Fruit fly (Drosophila melanogaster) whole organism, prepupa: ENCODE measurements around the gene Naxe.
A peak's percentile ranks its signal among the peaks of the same experiment; 100 is the strongest.

Source experiments
- Blimp-1 ChIP-seq: fragments of 200-800 bp; sonication (Bioruptor generic); optimal IDR thresholded peaks from 3 replicates; lab custom pipeline; 2017; ENCODE audit warnings: missing biosample characterization, missing genetic modification characterization, mild to moderate bottlenecking, moderate library complexity, missing genetic modification reagents
- CG10631 ChIP-seq: fragments of 200-800 bp; sonication (Bioruptor generic); optimal IDR thresholded peaks from 2 replicates; lab custom pipeline; 2016; ENCODE audit warnings: missing biosample characterization, missing genetic modification characterization
- CG10669 ChIP-seq: fragments of 200-800 bp; sonication (Bioruptor generic); optimal IDR thresholded peaks from 3 replicates; lab custom pipeline; 2018; ENCODE audit warnings: missing biosample characterization, mild to moderate bottlenecking, missing genetic modification characterization, moderate library complexity
- CG11294 ChIP-seq: fragments of 200-800 bp; sonication (Bioruptor generic); IDR thresholded peaks from 2 replicates; pipeline ENCODE4 v1.3.6; 2022; ENCODE audit warnings: missing biosample characterization, missing genetic modification characterization
- CG11762 ChIP-seq: fragments of 200-800 bp; sonication (Bioruptor generic); optimal IDR thresholded peaks from 3 replicates; lab custom pipeline; 2016; ENCODE audit warnings: missing biosample characterization, missing genetic modification characterization; ENCODE audit not compliant: insufficient read depth
- CG15336 ChIP-seq: fragments of 200-800 bp; sonication (Bioruptor generic); IDR thresholded peaks from 2 replicates; pipeline ENCODE4 v1.3.6; 2022; ENCODE audit warnings: missing biosample characterization, missing genetic modification characterization
- CG1621 ChIP-seq: fragments of 200-800 bp; sonication (Bioruptor generic); optimal IDR thresholded peaks from 3 replicates; lab custom pipeline; 2018; ENCODE audit warnings: missing biosample characterization, mild to moderate bottlenecking, missing genetic modification characterization
- CG16779 ChIP-seq: fragments of 200-800 bp; sonication (Bioruptor generic); optimal IDR thresholded peaks from 3 replicates; lab custom pipeline; 2017; ENCODE audit warnings: missing biosample characterization, mild to moderate bottlenecking, missing genetic modification characterization
- CG3032 ChIP-seq: fragments of 200-800 bp; optimal IDR thresholded peaks from 2 replicates; lab custom pipeline; 2019; ENCODE audit warnings: missing biosample characterization, mild to moderate bottlenecking, missing genetic modification characterization, moderate library complexity
- CG31627 ChIP-seq: fragments of 200-800 bp; sonication (Bioruptor generic); optimal IDR thresholded peaks from 3 replicates; lab custom pipeline; 2016; ENCODE audit warnings: missing biosample characterization, missing genetic modification characterization
- CG32006 ChIP-seq: fragments of 200-800 bp; sonication (Bioruptor generic); optimal IDR thresholded peaks from 3 replicates; lab custom pipeline; 2017; ENCODE audit warnings: missing biosample characterization, mild to moderate bottlenecking, missing genetic modification characterization
- CG3919 ChIP-seq: fragments of 200-800 bp; sonication (Bioruptor generic); optimal IDR thresholded peaks from 3 replicates; lab custom pipeline; 2016; ENCODE audit warnings: missing biosample characterization, missing genetic modification characterization
- CG4318 ChIP-seq: fragments of 200-800 bp; sonication (Bioruptor generic); optimal IDR thresholded peaks from 3 replicates; lab custom pipeline; 2017; ENCODE audit warnings: missing biosample characterization, mild to moderate bottlenecking, missing genetic modification characterization
- CG6163 ChIP-seq: fragments of 200-800 bp; sonication (Bioruptor generic); IDR thresholded peaks from 3 replicates; pipeline ENCODE4 v1.3.6; 2022; ENCODE audit warnings: missing biosample characterization, missing genetic modification characterization
- CG6854 ChIP-seq: fragments of 200-800 bp; sonication (Bioruptor generic); optimal IDR thresholded peaks from 2 replicates; lab custom pipeline; 2017; ENCODE audit warnings: missing biosample characterization, mild to moderate bottlenecking, missing genetic modification characterization
- CG8119 ChIP-seq: fragments of 200-800 bp; sonication (Bioruptor generic); IDR thresholded peaks from 3 replicates; pipeline ENCODE4 v1.3.6; 2022; ENCODE audit warnings: missing biosample characterization, missing genetic modification characterization
- CG8319 ChIP-seq: fragments of 200-800 bp; sonication (Bioruptor generic); optimal IDR thresholded peaks from 3 replicates; lab custom pipeline; 2016; ENCODE audit warnings: missing biosample characterization, missing genetic modification characterization
- CG8632 ChIP-seq: fragments of 200-800 bp; sonication (Bioruptor generic); optimal IDR thresholded peaks from 3 replicates; lab custom pipeline; 2016; ENCODE audit warnings: missing biosample characterization, missing genetic modification characterization
- CG9139 ChIP-seq: fragments of 200-800 bp; sonication (Bioruptor generic); optimal IDR thresholded peaks from 3 replicates; lab custom pipeline; 2017; ENCODE audit warnings: missing biosample characterization, mild to moderate bottlenecking, missing genetic modification characterization
- Eip75B ChIP-seq: fragments of 200-800 bp; sonication (Bioruptor generic); optimal IDR thresholded peaks from 3 replicates; lab custom pipeline; 2016; ENCODE audit warnings: missing biosample characterization, missing genetic modification characterization
- Eip78C ChIP-seq: fragments of 200-800 bp; sonication (Bioruptor generic); peaks from one replicate; lab custom pipeline; 2016; ENCODE audit warnings: missing biosample characterization, missing genetic modification characterization
- Eip93F ChIP-seq: fragments of 200-800 bp; sonication (Bioruptor generic); optimal IDR thresholded peaks from 2 replicates; lab custom pipeline; 2016; ENCODE audit warnings: missing biosample characterization, mild to moderate bottlenecking, missing genetic modification characterization
- Ets21C ChIP-seq: fragments of 200-800 bp; sonication (Bioruptor generic); optimal IDR thresholded peaks from 3 replicates; lab custom pipeline; 2016; ENCODE audit warnings: missing biosample characterization, missing genetic modification characterization
- Ets96B ChIP-seq: fragments of 200-800 bp; optimal IDR thresholded peaks from 2 replicates; lab custom pipeline; 2019; ENCODE audit warnings: missing biosample characterization, mild to moderate bottlenecking, missing genetic modification characterization, moderate library complexity
- Gug ChIP-seq: fragments of 200-800 bp; sonication (Bioruptor generic); IDR thresholded peaks from 2 replicates; pipeline ENCODE4 v1.3.6; 2022; ENCODE audit warnings: missing biosample characterization, missing genetic modification characterization
- Hr39 ChIP-seq: fragments of 200-800 bp; sonication (Bioruptor generic); optimal IDR thresholded peaks from 2 replicates; lab custom pipeline; 2016; ENCODE audit warnings: missing biosample characterization, missing genetic modification characterization
- Lpt ChIP-seq: fragments of 200-800 bp; sonication (Bioruptor generic); optimal IDR thresholded peaks from 3 replicates; lab custom pipeline; 2016; ENCODE audit warnings: missing biosample characterization, missing genetic modification characterization
- Met ChIP-seq: fragments of 200-800 bp; sonication (Bioruptor generic); optimal IDR thresholded peaks from 3 replicates; lab custom pipeline; 2016; ENCODE audit warnings: missing biosample characterization, missing genetic modification characterization
- OdsH ChIP-seq: fragments of 200-800 bp; sonication (Bioruptor generic); optimal IDR thresholded peaks from 3 replicates; lab custom pipeline; 2016; ENCODE audit warnings: missing biosample characterization, missing genetic modification characterization
- Smox ChIP-seq: fragments of 200-800 bp; sonication (Bioruptor generic); optimal IDR thresholded peaks from 3 replicates; lab custom pipeline; 2016; ENCODE audit warnings: missing biosample characterization, missing genetic modification characterization
- Sox102F ChIP-seq: fragments of 200-800 bp; sonication (Bioruptor generic); optimal IDR thresholded peaks from 2 replicates; lab custom pipeline; 2016; ENCODE audit warnings: missing biosample characterization, mild to moderate bottlenecking, missing genetic modification characterization
- Sox14 ChIP-seq: fragments of 200-800 bp; sonication (Bioruptor generic); optimal IDR thresholded peaks from 3 replicates; lab custom pipeline; 2016; ENCODE audit warnings: missing biosample characterization, missing genetic modification characterization
- Sox15 ChIP-seq: fragments of 200-800 bp; sonication (Bioruptor generic); optimal IDR thresholded peaks from 3 replicates; lab custom pipeline; 2016; ENCODE audit warnings: missing biosample characterization, missing genetic modification characterization
- achi ChIP-seq: fragments of 200-800 bp; sonication (Bioruptor generic); optimal IDR thresholded peaks from 3 replicates; lab custom pipeline; 2016; ENCODE audit warnings: missing biosample characterization, missing genetic modification characterization
- acj6 ChIP-seq: fragments of 200-800 bp; sonication (Bioruptor generic); optimal IDR thresholded peaks from 3 replicates; lab custom pipeline; 2016; ENCODE audit warnings: missing biosample characterization, missing genetic modification characterization
- cyc ChIP-seq: fragments of 200-800 bp; sonication (Bioruptor generic); optimal IDR thresholded peaks from 3 replicates; lab custom pipeline; 2016; ENCODE audit warnings: missing biosample characterization, missing genetic modification characterization
- dsx ChIP-seq: fragments of 200-800 bp; optimal IDR thresholded peaks from 3 replicates; lab custom pipeline; 2019; ENCODE audit warnings: missing biosample characterization, mild to moderate bottlenecking, missing genetic modification characterization, moderate library complexity; ENCODE audit not compliant: poor library complexity, severe bottlenecking
- eg ChIP-seq: fragments of 200-800 bp; sonication (Bioruptor generic); IDR thresholded peaks from 3 replicates; pipeline ENCODE4 v1.3.6; 2022; ENCODE audit warnings: missing biosample characterization, missing genetic modification characterization
- fd59A ChIP-seq: fragments of 200-800 bp; sonication (Bioruptor generic); optimal IDR thresholded peaks from 2 replicates; lab custom pipeline; 2017; ENCODE audit warnings: missing biosample characterization, mild to moderate bottlenecking, missing genetic modification characterization, missing genetic modification reagents
- fd85E ChIP-seq: fragments of 200-800 bp; sonication (Bioruptor generic); optimal IDR thresholded peaks from 3 replicates; lab custom pipeline; 2016; ENCODE audit warnings: missing biosample characterization, missing genetic modification characterization
- fkh ChIP-seq: fragments of 200-800 bp; sonication (Bioruptor generic); optimal IDR thresholded peaks from 3 replicates; lab custom pipeline; 2017; ENCODE audit warnings: missing biosample characterization, mild to moderate bottlenecking, missing genetic modification characterization, moderate library complexity
- net ChIP-seq: fragments of 200-800 bp; sonication (Bioruptor generic); optimal IDR thresholded peaks from 3 replicates; lab custom pipeline; 2016; ENCODE audit warnings: missing biosample characterization, missing genetic modification characterization
- salr ChIP-seq, 2 experiments: fragments of 200-800 bp; sonication (Bioruptor generic); optimal IDR thresholded peaks; 3 replicates each; lab custom pipeline; 2016 to 2018; ENCODE audit warnings: missing biosample characterization in 2 of 2, missing genetic modification characterization in 2 of 2, mild to moderate bottlenecking in 1 of 2
- spab ChIP-seq: fragments of 200-800 bp; sonication (Bioruptor generic); optimal IDR thresholded peaks from 2 replicates; lab custom pipeline; 2017; ENCODE audit warnings: missing biosample characterization, mild to moderate bottlenecking, missing genetic modification characterization, missing genetic modification reagents
- ss ChIP-seq, 2 experiments: fragments of 200-800 bp; sonication (Bioruptor generic); optimal IDR thresholded peaks; 2 replicates in 1 of 2; 3 replicates in 1 of 2; lab custom pipeline; 2017 to 2018; ENCODE audit warnings: mild to moderate bottlenecking in 2 of 2, missing biosample characterization in 2 of 2, missing genetic modification characterization in 2 of 2, moderate library complexity in 1 of 2
- svp ChIP-seq: fragments of 200-800 bp; sonication (Bioruptor generic); peaks from one replicate; lab custom pipeline; 2016; ENCODE audit warnings: missing biosample characterization, missing genetic modification characterization
- topi ChIP-seq: fragments of 200-800 bp; sonication (Bioruptor generic); optimal IDR thresholded peaks from 3 replicates; lab custom pipeline; 2016; ENCODE audit warnings: missing biosample characterization, missing genetic modification characterization

The Naxe gene

DNA sequence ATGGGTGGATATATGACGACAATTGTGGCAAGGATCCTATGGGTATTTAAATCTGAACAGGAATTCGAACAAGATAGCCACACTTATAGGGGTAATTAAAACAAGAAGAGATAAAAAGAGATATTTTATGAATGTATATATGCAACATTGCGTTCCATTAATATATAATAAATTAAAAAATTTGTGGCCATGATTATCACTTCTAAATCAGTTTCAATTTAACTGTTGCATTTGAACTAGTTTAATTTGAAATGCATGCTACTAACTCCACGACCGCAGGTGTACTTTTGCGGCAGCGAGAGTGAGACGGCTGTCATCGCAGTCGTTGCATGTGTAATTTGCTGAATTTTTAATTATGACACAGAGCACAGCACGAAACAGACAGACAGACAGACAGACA, 41.2 kb upstream of the Naxe start (continued):
- no peak for TF ChIP-seq ss (GFP tag; optimal IDR thresholded peaks at IDR 0.05; lab: Kevin White, UChicago)
- TF ChIP-seq spab (GFP tag; lab: Kevin White, UChicago) = no peak
- TF ChIP-seq fd85E (GFP tag; lab: Kevin White, UChicago) = no peak
- no peak for TF ChIP-seq topi (GFP tag; lab: Kevin White, UChicago)
- TF ChIP-seq CG8632 (GFP tag; lab: Kevin White, UChicago) = no peak
- TF ChIP-seq CG8119 = peak; percentile 40; the same call in 2 of the 3 replicates
- peak; percentile 0 for TF ChIP-seq Lpt (GFP tag; lab: Kevin White, UChicago)
- TF ChIP-seq Blimp-1 (GFP tag; lab: Kevin White, UChicago) = no peak
- no peak for TF ChIP-seq net (GFP tag; lab: Kevin White, UChicago)
- TF ChIP-seq CG6854 = no peak
- no peak for TF ChIP-seq CG8319 (GFP tag; lab: Kevin White, UChicago)
- no peak for TF ChIP-seq CG9139
- no peak for TF ChIP-seq CG3032 (tag; lab: Kevin White, UChicago)
- TF ChIP-seq Eip75B = no peak
- TF ChIP-seq CG31627 (GFP tag; lab: Kevin White, UChicago) = no peak
- TF ChIP-seq CG32006 (GFP tag; lab: Kevin White, UChicago) = peak; percentile 71
- TF ChIP-seq cyc (GFP tag; lab: Kevin White, UChicago) = no peak
- no peak for TF ChIP-seq fd59A (GFP tag; lab: Kevin White, UChicago)
- no peak for TF ChIP-seq dsx (GFP tag; lab: Kevin White, UChicago)
- no peak for TF ChIP-seq achi (GFP tag; lab: Kevin White, UChicago)
- TF ChIP-seq eg (GFP tag; lab: Robert Waterston, UW) = peak; percentile 58
- no peak for TF ChIP-seq Hr39 (GFP tag; lab: Kevin White, UChicago)
- TF ChIP-seq acj6 (GFP tag; lab: Kevin White, UChicago) = no peak
- no peak for TF ChIP-seq Eip93F (GFP tag; lab: Kevin White, UChicago)
- TF ChIP-seq fkh = no peak
- TF ChIP-seq OdsH (GFP tag; lab: Kevin White, UChicago) = peak; percentile 10
- TF ChIP-seq svp (GFP tag; lab: Kevin White, UChicago) = no peak
- TF ChIP-seq Gug (GFP tag; lab: Robert Waterston, UW) = peak; percentile 39; the same call in 1 of the 2 replicates
- TF ChIP-seq Sox102F = no peak
- TF ChIP-seq Sox15 = no peak
- TF ChIP-seq Eip78C (GFP tag; lab: Kevin White, UChicago) = peak; percentile 56
- TF ChIP-seq CG4318 (GFP tag; lab: Kevin White, UChicago) = peak; percentile 6
- TF ChIP-seq CG3919 (GFP tag; lab: Kevin White, UChicago) = no peak
- TF ChIP-seq Ets21C (GFP tag; lab: Kevin White, UChicago) = no peak
- TF ChIP-seq CG15336 (GFP tag; lab: Robert Waterston, UW) = peak; percentile 67
- TF ChIP-seq Ets96B = no peak
- no peak for TF ChIP-seq CG1621
- TF ChIP-seq CG11762 = no peak
- no peak for TF ChIP-seq Met (GFP tag; lab: Kevin White, UChicago)

DNA sequence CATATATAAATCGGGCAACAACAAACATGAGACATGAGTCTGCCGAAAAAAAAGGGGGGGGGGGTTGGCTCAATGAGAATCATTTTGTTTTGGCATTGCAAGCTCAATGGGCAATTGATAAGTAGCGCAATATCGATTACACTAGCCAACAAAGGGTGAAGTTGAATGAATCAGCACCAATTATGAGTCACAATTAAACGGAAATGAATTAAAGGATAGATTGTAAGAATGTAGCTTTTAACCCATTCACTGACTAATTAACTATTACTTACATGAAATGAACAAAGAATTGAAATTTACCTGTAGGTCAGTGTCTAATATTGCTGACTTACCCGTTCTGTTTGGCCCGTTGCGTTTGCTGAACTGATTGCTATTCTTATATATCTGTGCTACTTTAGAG, 39.7 kb upstream of the Naxe start:
- TF ChIP-seq salr (GFP tag; optimal IDR thresholded peaks at IDR 0.05; lab: Kevin White, UChicago) = no peak
- TF ChIP-seq CG8119 = peak; percentile 41; the same call in 2 of the 3 replicates
- TF ChIP-seq fd85E (GFP tag; lab: Kevin White, UChicago) = no peak
- TF ChIP-seq Sox102F = peak; percentile 1
- TF ChIP-seq CG15336 (GFP tag; lab: Robert Waterston, UW) = peak; percentile 74
- peak; percentile 26 for TF ChIP-seq Smox (GFP tag; lab: Kevin White, UChicago)
- TF ChIP-seq fd59A (GFP tag; lab: Kevin White, UChicago) = no peak
- peak; percentile 27 for TF ChIP-seq topi (GFP tag; lab: Kevin White, UChicago)
- peak; percentile 14 for TF ChIP-seq CG10631
- peak; percentile 34; the same call in 1 of the 2 replicates for TF ChIP-seq CG11294
- peak; percentile 83 for TF ChIP-seq Eip78C (GFP tag; lab: Kevin White, UChicago)
- peak; percentile 31 for TF ChIP-seq CG32006 (GFP tag; lab: Kevin White, UChicago)
- TF ChIP-seq Ets96B = peak; percentile 13
- TF ChIP-seq CG3032 (tag; lab: Kevin White, UChicago) = no peak
- TF ChIP-seq net (GFP tag; lab: Kevin White, UChicago) = peak; percentile 6
- TF ChIP-seq OdsH (GFP tag; lab: Kevin White, UChicago) = peak; percentile 41
- no peak for TF ChIP-seq CG10669
- TF ChIP-seq Sox14 (GFP tag; lab: Kevin White, UChicago) = peak; percentile 11
- TF ChIP-seq Gug (GFP tag; lab: Robert Waterston, UW) = peak; percentile 53
- TF ChIP-seq achi (GFP tag; lab: Kevin White, UChicago) = peak; percentile 26
- peak; percentile 73 for TF ChIP-seq svp (GFP tag; lab: Kevin White, UChicago)
- TF ChIP-seq CG3919 (GFP tag; lab: Kevin White, UChicago) = peak; percentile 27
- peak; percentile 9 for TF ChIP-seq cyc (GFP tag; lab: Kevin White, UChicago)
- peak; percentile 54; the same call in 2 of the 3 replicates for TF ChIP-seq CG6163
- TF ChIP-seq CG31627 (GFP tag; lab: Kevin White, UChicago) = peak; percentile 7
- peak; percentile 76 for TF ChIP-seq eg (GFP tag; lab: Robert Waterston, UW)
- peak; percentile 1 for TF ChIP-seq acj6 (GFP tag; lab: Kevin White, UChicago)
- TF ChIP-seq CG8632 (GFP tag; lab: Kevin White, UChicago) = no peak
- TF ChIP-seq Met (GFP tag; lab: Kevin White, UChicago) = peak; percentile 34
- peak; percentile 4 for TF ChIP-seq CG4318 (GFP tag; lab: Kevin White, UChicago)
- no peak for TF ChIP-seq CG16779 (tag; lab: Kevin White, UChicago)
